Worm (Caenorhabditis elegans) whole organism, early embryonic: Measurements from ENCODE around the gene alh-2.

ENCODE experiments used
- B0310.2 ChIP-seq: sonication (generic microtip); optimal IDR thresholded peaks from 2 replicates; lab custom pipeline; 2016; ENCODE audit warnings: mild to moderate bottlenecking, missing genetic modification characterization, missing compliant biosample characterization
- F13C5.2 ChIP-seq: sonication (generic microtip); optimal IDR thresholded peaks from 2 replicates; lab custom pipeline; 2017; ENCODE audit warnings: mild to moderate bottlenecking, missing genetic modification characterization, inconsistent platforms, missing compliant biosample characterization
- aly-1 ChIP-seq: sonication (generic microtip); optimal IDR thresholded peaks from 2 replicates; lab custom pipeline; 2016; ENCODE audit warnings: missing genetic modification characterization, missing compliant biosample characterization
- ama-1 ChIP-seq: fragments of 150-350 bp; optimal IDR thresholded peaks from 2 replicates; lab custom pipeline; 2014
- ceh-36 ChIP-seq: sonication (generic microtip); optimal IDR thresholded peaks from 2 replicates; lab custom pipeline; 2016; ENCODE audit warnings: missing genetic modification characterization, inconsistent platforms, missing compliant biosample characterization
- ets-7 ChIP-seq: sonication (generic microtip); optimal IDR thresholded peaks from 2 replicates; lab custom pipeline; 2016; ENCODE audit warnings: missing genotype, missing genetic modification characterization, missing compliant biosample characterization
- flt-1 ChIP-seq: fragments of 200-800 bp; sonication (Bioruptor generic); IDR thresholded peaks from 2 replicates; pipeline ENCODE4 v1.3.6; 2022; ENCODE audit warnings: missing genetic modification characterization, missing compliant biosample characterization
- hmbx-1 ChIP-seq: sonication (generic microtip); optimal IDR thresholded peaks from 2 replicates; lab custom pipeline; 2016; ENCODE audit warnings: mild to moderate bottlenecking, missing genetic modification characterization, missing compliant biosample characterization
- hnd-1 ChIP-seq: sonication (generic microtip); optimal IDR thresholded peaks from 2 replicates; lab custom pipeline; 2016; ENCODE audit warnings: missing genetic modification characterization, missing compliant biosample characterization
- pes-1 ChIP-seq: fragments of 200-800 bp; sonication (Bioruptor generic); IDR thresholded peaks from 2 replicates; pipeline ENCODE4 v1.3.6; 2022; ENCODE audit warnings: missing genetic modification reagents, missing genetic modification characterization, missing compliant biosample characterization
- tbx-11 ChIP-seq: fragments of 200-800 bp; sonication (Bioruptor generic); IDR thresholded peaks from 2 replicates; pipeline ENCODE4 v1.3.6; 2022; ENCODE audit warnings: missing genetic modification characterization, missing compliant biosample characterization
- tbx-37 ChIP-seq: fragments of 200-800 bp; sonication (Bioruptor generic); conservative IDR thresholded peaks from 2 replicates; pipeline ENCODE4 v1.3.6; 2022; ENCODE audit warnings: missing genetic modification reagents, missing genetic modification characterization, missing compliant biosample characterization

ce11 chrV:1623429-1623828 is 20.5 kb upstream of the alh-2 start:
- TF ChIP-seq tbx-37: no peak
- no peak for TF ChIP-seq ama-1 (lab: Kevin White, UChicago)
- TF ChIP-seq ceh-36 (tag; lab: Kevin White, UChicago): no peak
- TF ChIP-seq F13C5.2: no peak
- no peak for TF ChIP-seq ets-7 (tag; lab: Kevin White, UChicago)
- no peak for TF ChIP-seq flt-1 (GFP tag; lab: Robert Waterston, UW)
- no peak for TF ChIP-seq hnd-1 (tag; lab: Kevin White, UChicago)
- no peak for TF ChIP-seq tbx-11
- no peak for TF ChIP-seq hmbx-1 (tag; lab: Kevin White, UChicago)
- no peak for TF ChIP-seq aly-1
- no peak for TF ChIP-seq pes-1 (GFP tag; lab: Robert Waterston, UW)
- TF ChIP-seq B0310.2 (tag; lab: Kevin White, UChicago): no peak
